Fruit fly (Drosophila melanogaster): ENCODE data around the gene CG9399.

DNA sequence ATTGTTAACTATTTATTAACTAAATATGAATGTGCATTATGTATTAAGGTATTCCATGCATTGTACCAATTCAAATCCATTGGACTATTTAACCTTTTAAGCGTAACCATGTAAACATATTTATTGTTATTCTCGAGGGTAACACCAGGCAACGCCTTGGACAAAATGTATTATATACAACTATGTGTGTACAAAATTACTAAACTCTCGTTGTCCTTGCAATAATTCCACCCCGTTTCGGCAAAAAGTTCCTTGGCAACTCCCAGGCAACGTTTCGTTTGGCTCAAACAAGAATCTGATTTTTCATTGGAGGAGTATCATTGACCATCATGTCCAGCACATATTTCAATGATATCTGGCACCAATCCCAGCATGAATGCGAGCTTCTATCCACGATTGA lies 8.1 kb downstream of the CG9399 start, which contains the start of gene CG16789:
- no peak for TF ChIP-seq CG32121 (GFP tag; IDR thresholded peaks at IDR 0.05)
- TF ChIP-seq CG34367 (tag; optimal IDR thresholded peaks at IDR 0.05): no peak
- no peak for TF ChIP-seq CG8159 (tag; optimal IDR thresholded peaks at IDR 0.05)
- no peak for TF ChIP-seq Snoo (tag; optimal IDR thresholded peaks at IDR 0.05)
- no peak for TF ChIP-seq rn (GFP tag; IDR thresholded peaks at IDR 0.05)
- no peak for TF ChIP-seq CG10348 (GFP tag; IDR thresholded peaks at IDR 0.05)
- TF ChIP-seq gl (tag; optimal IDR thresholded peaks at IDR 0.05): no peak
- no peak for TF ChIP-seq CG4496 (GFP tag; IDR thresholded peaks at IDR 0.05)
- TF ChIP-seq CG9948 (tag; optimal IDR thresholded peaks at IDR 0.05): no peak
- TF ChIP-seq EcR (GFP tag; optimal IDR thresholded peaks at IDR 0.05): no peak
- no peak for TF ChIP-seq D1 (tag; optimal IDR thresholded peaks at IDR 0.05)
- no peak for TF ChIP-seq CG13204 (GFP tag; optimal IDR thresholded peaks at IDR 0.05)
- TF ChIP-seq CG8301 (tag; optimal IDR thresholded peaks at IDR 0.05): no peak
- no peak for TF ChIP-seq CG14655 (GFP tag; optimal IDR thresholded peaks at IDR 0.05)

Data from whole organism, pupa.